Worm (Caenorhabditis elegans) whole organism, young adult: ENCODE results near the gene R144.3.

Experiments
- B0035.1 ChIP-seq: sonication (generic microtip); optimal IDR thresholded peaks from 2 replicates; lab custom pipeline; 2016; ENCODE audit warnings: missing genetic modification characterization, mild to moderate bottlenecking, missing compliant biosample characterization, missing genotype, missing genetic modification reagents
- F49E8.2 ChIP-seq: sonication (generic microtip); optimal IDR thresholded peaks from 3 replicates; lab custom pipeline; 2017; ENCODE audit warnings: missing genetic modification characterization, mild to moderate bottlenecking, missing compliant biosample characterization, antibody characterized with exemption, moderate library complexity; ENCODE audit not compliant: insufficient read depth
- F57C9.4 ChIP-seq: sonication (generic microtip); optimal IDR thresholded peaks from 2 replicates; lab custom pipeline; 2017; ENCODE audit warnings: mild to moderate bottlenecking, missing genetic modification characterization, missing compliant biosample characterization
- Y56A3A.18 ChIP-seq: fragments of 200-800 bp; sonication (Bioruptor generic); IDR thresholded peaks from 2 replicates; pipeline ENCODE4 v1.3.6; 2022; ENCODE audit warnings: missing genetic modification reagents, missing genetic modification characterization, missing compliant biosample characterization
- ceh-27 ChIP-seq: fragments of 200-800 bp; sonication (Bioruptor generic); optimal IDR thresholded peaks from 2 replicates; lab custom pipeline; 2018; ENCODE audit warnings: mild to moderate bottlenecking, missing genetic modification characterization, moderate library complexity, missing compliant biosample characterization
- ceh-40 ChIP-seq: fragments of 200-800 bp; sonication (Bioruptor generic); IDR thresholded peaks from 2 replicates; pipeline ENCODE4 v1.3.6; 2022; ENCODE audit warnings: missing genetic modification characterization, missing compliant biosample characterization
- ceh-79 ChIP-seq: sonication (generic microtip); optimal IDR thresholded peaks from 2 replicates; lab custom pipeline; 2017; ENCODE audit warnings: mild to moderate bottlenecking, missing genetic modification characterization, missing compliant biosample characterization
- let-607 ChIP-seq, 2 experiments: fragments of 200-800 bp in 1 of 2; sonication (Bioruptor generic) in 1 of 2; sonication (generic microtip) in 1 of 2; optimal IDR thresholded peaks; 2 replicates each; lab custom pipeline; 2016 to 2018; ENCODE audit warnings: mild to moderate bottlenecking in 2 of 2, missing compliant biosample characterization in 2 of 2, missing genetic modification characterization in 2 of 2, moderate library complexity in 2 of 2, missing genotype in 1 of 2
- madf-8 ChIP-seq: fragments of 200-800 bp; sonication (Bioruptor generic); conservative IDR thresholded peaks from 2 replicates; pipeline ENCODE4 v1.3.6; 2022; ENCODE audit warnings: missing genetic modification reagents, missing genetic modification characterization, missing compliant biosample characterization
- unc-62 ChIP-seq: fragments of 150-350 bp; optimal IDR thresholded peaks from 2 replicates; lab custom pipeline; 2014; ENCODE audit warnings: missing biosample characterization, missing genetic modification reagents, missing genetic modification characterization

ce11 chrIII:5068675-5069233 lies 47.0 kb downstream of the R144.3 start, which contains the start of the genes C45G9.11 and C45G9.2:
- TF ChIP-seq ceh-79 (tag; lab: Kevin White, UChicago) (no peak), unc-62 (no peak), let-607 (tag; optimal IDR thresholded peaks at IDR 0.05; lab: Kevin White, UChicago) (no peak), F57C9.4 (tag; lab: Kevin White, UChicago) (no peak), Y56A3A.18 (GFP tag; lab: Robert Waterston, UW) (no peak), B0035.1 (tag; lab: Kevin White, UChicago) (no peak), madf-8 (GFP tag; lab: Robert Waterston, UW) (peak; percentile 36), ceh-40 (GFP tag; lab: Robert Waterston, UW) (no peak), ceh-27 (peak; percentile 88), F49E8.2 (no peak)
